Worm (Caenorhabditis elegans): ENCODE data around the gene npr-6.

npr-6 gene

DNA sequence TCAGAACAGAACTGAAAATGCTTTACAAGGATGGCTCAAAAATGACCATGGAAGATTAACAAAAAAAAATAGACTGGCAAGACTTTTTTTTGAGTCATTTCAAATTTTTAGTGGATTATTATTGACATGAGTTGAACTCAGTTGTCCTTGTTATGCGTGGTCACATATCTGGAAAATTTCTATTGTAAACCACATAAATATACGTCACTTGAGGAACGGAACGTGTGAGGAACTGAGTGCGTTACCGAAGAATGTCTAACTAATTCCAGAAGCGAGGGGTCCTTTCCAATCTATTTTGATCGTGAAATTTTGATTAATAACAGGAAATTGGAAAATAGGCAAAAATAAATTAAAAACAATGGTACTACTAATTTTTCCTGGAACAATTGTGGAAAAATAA is 23.2 kb downstream of the npr-6 start:
- TF ChIP-seq K09A11.1 (tag; optimal IDR thresholded peaks at IDR 0.05; ENCODE audit: insufficient read depth): no peak
- no peak for TF ChIP-seq ceh-18 (tag; optimal IDR thresholded peaks at IDR 0.05)
- TF ChIP-seq hlh-30 (tag; optimal IDR thresholded peaks at IDR 0.05; ENCODE audit: insufficient read depth): no peak
- no peak for TF ChIP-seq ceh-30 (tag; optimal IDR thresholded peaks at IDR 0.05)
- no peak for TF ChIP-seq C38D4.7 (GFP tag; optimal IDR thresholded peaks at IDR 0.05)
- no peak for TF ChIP-seq hlh-6 (tag; optimal IDR thresholded peaks at IDR 0.05)
- no peak for TF ChIP-seq ceh-19 (GFP tag; optimal IDR thresholded peaks at IDR 0.05)
- TF ChIP-seq ceh-22 (tag; optimal IDR thresholded peaks at IDR 0.05): no peak
- TF ChIP-seq dmd-4 (tag; optimal IDR thresholded peaks at IDR 0.05; ENCODE audit: borderline replicate concordance): no peak
- no peak for TF ChIP-seq sox-4 (tag; optimal IDR thresholded peaks at IDR 0.05)

DNA sequence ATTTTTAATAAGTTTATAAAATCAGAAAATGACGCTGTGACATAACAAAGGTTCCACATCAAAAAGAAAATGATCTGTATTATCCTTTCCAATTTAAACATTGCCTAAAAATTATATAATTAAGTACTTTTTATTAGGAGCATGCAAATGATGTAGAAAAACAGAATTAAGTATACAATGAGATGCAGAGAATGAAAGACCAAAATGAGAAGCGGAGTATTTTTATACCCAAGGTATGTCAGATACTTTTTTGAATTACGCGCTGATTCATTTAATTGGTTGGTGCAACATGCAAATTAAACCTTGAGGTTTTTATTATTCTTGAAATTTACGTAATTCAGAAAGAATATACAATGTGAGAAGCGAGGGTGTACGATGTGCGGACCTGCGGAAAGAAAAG is 25.5 kb downstream of the npr-6 start, which contains the start of gene C32A9.1:
C32A9.1 (minus strand) TSS at position 101 of the 400 bp plus-strand sequence.
- TF ChIP-seq ets-4 (tag; optimal IDR thresholded peaks at IDR 0.05) (no peak), hlh-13 (GFP tag; optimal IDR thresholded peaks at IDR 0.05) (no peak), ceh-34 (tag; optimal IDR thresholded peaks at IDR 0.05) (no peak), ceh-2 (tag; optimal IDR thresholded peaks at IDR 0.05) (no peak), ref-2 (tag; optimal IDR thresholded peaks at IDR 0.05) (no peak), lim-6 (tag; optimal IDR thresholded peaks at IDR 0.05) (no peak), ttx-3 (tag; optimal IDR thresholded peaks at IDR 0.05) (no peak), eyg-1 (tag; optimal IDR thresholded peaks at IDR 0.05) (no peak), madf-2 (tag; optimal IDR thresholded peaks at IDR 0.05) (no peak), elt-2 (tag; optimal IDR thresholded peaks at IDR 0.05) (no peak), ceh-24 (tag; optimal IDR thresholded peaks at IDR 0.05) (no peak), che-1 (tag; optimal IDR thresholded peaks at IDR 0.05) (no peak), ceh-48 (tag; optimal IDR thresholded peaks at IDR 0.05) (no peak)

DNA sequence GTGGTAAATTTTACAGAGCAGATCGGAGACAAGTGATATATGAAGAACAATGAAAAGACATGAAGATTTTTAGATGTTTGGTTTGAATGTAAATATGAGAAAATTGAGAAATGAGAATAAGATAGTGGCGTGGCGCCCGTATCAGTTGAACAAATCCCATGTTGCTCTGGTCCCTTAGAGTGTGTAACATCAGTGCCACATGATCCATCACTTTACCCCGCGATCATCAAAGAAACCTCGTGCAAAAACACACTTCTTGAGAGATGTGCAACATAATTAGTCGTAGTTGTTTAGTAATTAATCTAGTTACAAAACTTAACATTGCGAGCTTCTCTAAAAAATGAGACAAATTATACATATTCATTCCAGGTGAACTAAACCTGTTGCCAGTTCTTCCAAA is 31.5 kb downstream of the npr-6 start:
- TF ChIP-seq hlh-6 (tag; optimal IDR thresholded peaks at IDR 0.05) (no peak), elt-4 (tag; optimal IDR thresholded peaks at IDR 0.05) (no peak), pha-2 (tag; optimal IDR thresholded peaks at IDR 0.05) (no peak), ceh-14 (tag; optimal IDR thresholded peaks at IDR 0.05) (no peak), hlh-30 (tag; optimal IDR thresholded peaks at IDR 0.05; ENCODE audit: insufficient read depth) (peak; percentile 2), ceh-34 (tag; optimal IDR thresholded peaks at IDR 0.05) (no peak)

DNA sequence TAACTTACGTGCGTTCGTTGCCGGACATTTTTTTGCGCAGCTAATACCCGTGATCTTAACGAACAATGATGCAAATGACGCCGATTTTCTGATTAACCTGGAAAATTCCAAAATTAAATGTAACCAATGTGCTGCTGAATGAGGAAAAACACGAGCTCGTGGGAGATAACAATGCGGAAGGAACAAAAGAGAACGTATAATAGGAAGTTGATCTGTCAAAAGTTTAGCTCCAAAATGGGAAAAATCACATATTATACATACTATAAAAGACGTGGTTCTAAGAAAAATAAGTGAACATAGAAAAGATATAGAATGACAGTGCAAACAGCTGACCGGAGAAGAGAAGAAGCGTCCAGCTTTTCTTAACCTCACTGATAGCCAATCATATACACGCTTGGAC is 32.8 kb downstream of the npr-6 start, which contains the start of gene C14H10.2:
C14H10.2 (minus strand) TSS at position 101 of the 400 bp plus-strand sequence.
- no peak for TF ChIP-seq ceh-34 (tag; optimal IDR thresholded peaks at IDR 0.05)
- TF ChIP-seq unc-3 (GFP tag; conservative IDR thresholded peaks at IDR 0.05): no peak
- no peak for TF ChIP-seq unc-3 (tag; optimal IDR thresholded peaks at IDR 0.05)
- TF ChIP-seq ceh-9 (tag; optimal IDR thresholded peaks at IDR 0.05): no peak

DNA sequence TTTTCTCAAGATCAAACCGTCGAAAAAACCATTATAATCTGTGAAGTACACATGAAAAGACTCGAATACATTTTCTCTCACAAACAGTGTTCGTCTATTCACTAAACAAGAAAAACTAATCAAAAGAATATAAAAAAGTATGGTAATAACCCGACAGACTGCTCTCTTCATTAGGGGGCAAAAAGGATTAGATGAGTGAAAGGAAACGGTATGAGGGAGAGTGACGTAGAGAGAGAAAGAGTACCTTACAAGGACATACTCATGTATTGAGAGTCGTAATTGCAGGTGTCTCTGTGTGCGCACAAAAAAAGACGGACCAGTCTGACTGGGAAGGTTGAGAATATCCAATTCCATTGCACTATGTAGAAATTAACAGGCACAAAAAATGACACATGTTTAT is 35.8 kb downstream of the npr-6 start:
- TF ChIP-seq ceh-22 (tag; optimal IDR thresholded peaks at IDR 0.05) (no peak), eyg-1 (tag; optimal IDR thresholded peaks at IDR 0.05) (no peak), sox-2 (GFP tag; IDR thresholded peaks at IDR 0.05) (no peak), hlh-30 (tag; optimal IDR thresholded peaks at IDR 0.05; ENCODE audit: insufficient read depth) (no peak), ceh-18 (tag; optimal IDR thresholded peaks at IDR 0.05) (no peak), pax-1 (tag; optimal IDR thresholded peaks at IDR 0.05) (no peak), F13H6.1 (tag; optimal IDR thresholded peaks at IDR 0.05) (no peak), unc-55 (GFP tag; optimal IDR thresholded peaks at IDR 0.05) (no peak), ttx-3 (tag; optimal IDR thresholded peaks at IDR 0.05) (no peak), unc-3 (GFP tag; conservative IDR thresholded peaks at IDR 0.05) (no peak), unc-3 (tag; optimal IDR thresholded peaks at IDR 0.05) (no peak), mec-3 (tag; optimal IDR thresholded peaks at IDR 0.05; ENCODE audit: borderline replicate concordance) (no peak), lin-11 (tag; optimal IDR thresholded peaks at IDR 0.05) (no peak), unc-42 (tag; optimal IDR thresholded peaks at IDR 0.05) (no peak), zip-5 (tag; optimal IDR thresholded peaks at IDR 0.05) (no peak), syd-9 (tag; optimal IDR thresholded peaks at IDR 0.05) (no peak)

Measured in whole organism, late embryonic.